Worm (Caenorhabditis elegans): ENCODE data around the gene M03A1.8.

DNA sequence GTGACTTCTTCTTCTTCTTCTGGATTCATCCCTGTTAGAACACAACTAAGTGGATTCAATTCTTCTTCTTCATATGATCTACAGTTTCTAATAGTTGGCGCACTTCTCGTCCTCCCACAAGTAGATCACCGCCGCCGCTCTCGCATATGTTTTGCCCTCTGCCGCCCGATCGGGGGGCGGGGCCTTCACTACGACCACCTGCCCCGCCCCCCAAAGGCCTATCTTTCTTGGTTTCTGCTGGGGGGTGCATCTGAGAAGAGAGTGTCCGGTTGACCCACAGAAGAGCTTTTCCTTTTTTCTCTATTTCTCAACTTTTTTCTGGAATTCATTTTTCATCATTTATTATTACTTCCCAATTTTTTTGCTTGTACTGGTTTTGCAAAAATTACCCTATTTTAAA, 11.0 kb downstream of the M03A1.8 start:
- peak; percentile 16 for TF ChIP-seq him-1 (tag; optimal IDR thresholded peaks at IDR 0.05)
- no peak for TF ChIP-seq W03F9.2 (tag; optimal IDR thresholded peaks at IDR 0.05)
- no peak for TF ChIP-seq dao-5 (tag; optimal IDR thresholded peaks at IDR 0.05)
